Fruit fly (Drosophila melanogaster) whole organism, embryonic: ENCODE measurements around the gene Pep.
A peak's percentile ranks its signal among the peaks of the same experiment; 100 is the strongest.

Experiments
- BEAF-32 ChIP-seq: fragments of 200-800 bp; sonication (Bioruptor generic); optimal IDR thresholded peaks from 3 replicates; lab custom pipeline; 2017; ENCODE audit warnings: missing biosample characterization, missing genetic modification characterization, mild to moderate bottlenecking, moderate library complexity, missing genetic modification reagents
- BtbVII ChIP-seq: fragments of 200-800 bp; sonication (Bioruptor generic); optimal IDR thresholded peaks from 3 replicates; lab custom pipeline; 2017; ENCODE audit warnings: missing biosample characterization, mild to moderate bottlenecking, missing genetic modification characterization
- CG10267 ChIP-seq: fragments of 200-800 bp; sonication (Bioruptor generic); optimal IDR thresholded peaks from 2 replicates; lab custom pipeline; 2018; ENCODE audit warnings: missing biosample characterization, mild to moderate bottlenecking, missing genetic modification characterization, moderate library complexity
- CG10462 ChIP-seq: fragments of 200-800 bp; sonication (Bioruptor generic); optimal IDR thresholded peaks from 2 replicates; lab custom pipeline; 2016; ENCODE audit warnings: missing biosample characterization, missing genetic modification characterization
- CG14441 ChIP-seq: fragments of 200-800 bp; sonication (Bioruptor generic); IDR thresholded peaks from 2 replicates; pipeline ENCODE4 v1.3.6; 2022; ENCODE audit warnings: missing biosample characterization, missing genetic modification characterization
- CG1529 ChIP-seq: fragments of 200-800 bp; sonication (Bioruptor generic); optimal IDR thresholded peaks from 3 replicates; lab custom pipeline; 2018; ENCODE audit warnings: missing biosample characterization, missing genetic modification characterization
- CG1832 ChIP-seq: fragments of 200-800 bp; sonication (Bioruptor generic); optimal IDR thresholded peaks from 2 replicates; lab custom pipeline; 2017; ENCODE audit warnings: missing biosample characterization, mild to moderate bottlenecking, missing genetic modification characterization, inconsistent platforms
- CG18619 ChIP-seq: fragments of 200-800 bp; sonication (Bioruptor generic); optimal IDR thresholded peaks from 3 replicates; lab custom pipeline; 2017; ENCODE audit warnings: missing biosample characterization, mild to moderate bottlenecking, missing genetic modification characterization
- CG30431 ChIP-seq: fragments of 200-800 bp; sonication (Bioruptor generic); optimal IDR thresholded peaks from 2 replicates; lab custom pipeline; 2017; ENCODE audit warnings: missing biosample characterization, missing genetic modification characterization
- CG31388 ChIP-seq: fragments of 200-800 bp; sonication (Bioruptor generic); optimal IDR thresholded peaks from 2 replicates; lab custom pipeline; 2016; ENCODE audit warnings: missing biosample characterization, missing genetic modification characterization
- CG32772 ChIP-seq: fragments of 200-800 bp; sonication (Bioruptor generic); IDR thresholded peaks from 2 replicates; pipeline ENCODE4 v1.3.6; 2022; ENCODE audit warnings: missing biosample characterization, missing genetic modification characterization
- CG4404 ChIP-seq: fragments of 200-800 bp; sonication (Bioruptor generic); IDR thresholded peaks from 2 replicates; pipeline ENCODE4 v1.3.6; 2022; ENCODE audit warnings: missing biosample characterization, missing genetic modification characterization
- CG7372 ChIP-seq: fragments of 200-800 bp; sonication (Bioruptor generic); IDR thresholded peaks from 2 replicates; pipeline ENCODE4 v1.3.6; 2022; ENCODE audit warnings: missing biosample characterization, missing genetic modification characterization
- CG7745 ChIP-seq: fragments of 200-800 bp; sonication (Bioruptor generic); optimal IDR thresholded peaks from 2 replicates; lab custom pipeline; 2018; ENCODE audit warnings: missing biosample characterization, mild to moderate bottlenecking, missing genetic modification characterization, moderate library complexity
- CG8290 ChIP-seq, 3 experiments: fragments of 200-800 bp; sonication (Bioruptor generic); optimal IDR thresholded peaks; 2 replicates each; lab custom pipeline; 2016 to 2019; ENCODE audit warnings: missing biosample characterization in 3 of 3, missing genetic modification characterization in 3 of 3, mild to moderate bottlenecking in 2 of 3, moderate library complexity in 1 of 3
- CG8388 ChIP-seq: fragments of 200-800 bp; sonication (Bioruptor generic); optimal IDR thresholded peaks from 2 replicates; lab custom pipeline; 2019; ENCODE audit warnings: missing biosample characterization, mild to moderate bottlenecking, missing genetic modification characterization, moderate library complexity
- CG8765 ChIP-seq: fragments of 200-800 bp; sonication (Bioruptor generic); IDR thresholded peaks from 2 replicates; pipeline ENCODE4 v1.3.6; 2022; ENCODE audit warnings: missing biosample characterization, missing genetic modification characterization
- CG9817 ChIP-seq: fragments of 200-800 bp; sonication (Bioruptor generic); optimal IDR thresholded peaks from 2 replicates; lab custom pipeline; 2018; ENCODE audit warnings: missing biosample characterization, mild to moderate bottlenecking, missing genetic modification characterization, moderate library complexity
- Dip2 ChIP-seq: fragments of 200-800 bp; sonication (Bioruptor generic); IDR thresholded peaks from 2 replicates; pipeline ENCODE4 v1.3.6; 2022; ENCODE audit warnings: missing biosample characterization, missing genetic modification characterization
- Dll ChIP-seq: fragments of 200-800 bp; sonication (Bioruptor generic); IDR thresholded peaks from 4 replicates; pipeline ENCODE4 v1.3.6; 2022; ENCODE audit warnings: missing biosample characterization, missing genetic modification characterization; ENCODE audit not compliant: partially characterized antibody
- Drgx ChIP-seq: fragments of 200-800 bp; sonication (Bioruptor generic); IDR thresholded peaks from 2 replicates; pipeline ENCODE4 v1.3.6; 2022; ENCODE audit warnings: missing biosample characterization, missing genetic modification characterization
- Fer1 ChIP-seq: fragments of 200-800 bp; sonication (Bioruptor generic); optimal IDR thresholded peaks from 2 replicates; lab custom pipeline; 2017; ENCODE audit warnings: missing biosample characterization, mild to moderate bottlenecking, missing genetic modification characterization
- GATAe ChIP-seq: fragments of 200-800 bp; sonication (Bioruptor generic); conservative IDR thresholded peaks from 2 replicates; pipeline ENCODE4 v1.3.6; 2022; ENCODE audit warnings: missing biosample characterization, missing genetic modification characterization
- HmgZ ChIP-seq: fragments of 200-800 bp; sonication (Bioruptor generic); optimal IDR thresholded peaks from 2 replicates; lab custom pipeline; 2018; ENCODE audit warnings: missing biosample characterization, mild to moderate bottlenecking, missing genetic modification characterization
- Lhr ChIP-seq: fragments of 200-800 bp; sonication (Bioruptor generic); optimal IDR thresholded peaks from 3 replicates; lab custom pipeline; 2017; ENCODE audit warnings: mild to moderate bottlenecking, missing biosample characterization, missing genetic modification reagents, missing genetic modification characterization
- Max ChIP-seq: fragments of 200-800 bp; sonication (Bioruptor generic); optimal IDR thresholded peaks from 2 replicates; lab custom pipeline; 2016; ENCODE audit warnings: missing biosample characterization, mild to moderate bottlenecking, missing genetic modification characterization
- Meics ChIP-seq: fragments of 200-800 bp; sonication (Bioruptor generic); optimal IDR thresholded peaks from 2 replicates; lab custom pipeline; 2017; ENCODE audit warnings: missing biosample characterization, mild to moderate bottlenecking, missing genetic modification characterization
- Nf-YA ChIP-seq: fragments of 200-800 bp; sonication (Bioruptor generic); IDR thresholded peaks from 2 replicates; pipeline ENCODE4 v1.3.6; 2022; ENCODE audit warnings: missing biosample characterization, missing genetic modification characterization
- ase ChIP-seq: fragments of 200-800 bp; sonication (Bioruptor generic); IDR thresholded peaks from 3 replicates; pipeline ENCODE4 v1.3.6; 2022; ENCODE audit warnings: missing biosample characterization, missing genetic modification characterization
- cato ChIP-seq: fragments of 200-800 bp; sonication (Bioruptor generic); optimal IDR thresholded peaks from 2 replicates; lab custom pipeline; 2016; ENCODE audit warnings: missing biosample characterization, missing genetic modification characterization, borderline replicate concordance
- ci ChIP-seq: fragments of 200-800 bp; sonication (Bioruptor generic); IDR thresholded peaks from 3 replicates; pipeline ENCODE4 v1.3.6; 2022; ENCODE audit warnings: missing biosample characterization, missing genetic modification characterization
- ewg ChIP-seq: fragments of 200-800 bp; sonication (Bioruptor generic); optimal IDR thresholded peaks from 3 replicates; lab custom pipeline; 2017; ENCODE audit warnings: mild to moderate bottlenecking, missing biosample characterization, missing genetic modification reagents, missing genetic modification characterization
- gfzf ChIP-seq: fragments of 200-800 bp; sonication (Bioruptor generic); optimal IDR thresholded peaks from 2 replicates; lab custom pipeline; 2016; ENCODE audit warnings: missing biosample characterization, mild to moderate bottlenecking, missing genetic modification characterization, moderate library complexity
- gsb ChIP-seq: fragments of 200-800 bp; sonication (Bioruptor generic); IDR thresholded peaks from 2 replicates; pipeline ENCODE4 v1.3.6; 2022; ENCODE audit warnings: missing biosample characterization, missing genetic modification characterization
- lab ChIP-seq: fragments of 200-800 bp; sonication (Bioruptor generic); optimal IDR thresholded peaks from 3 replicates; lab custom pipeline; 2017; ENCODE audit warnings: missing biosample characterization, missing genetic modification characterization, mild to moderate bottlenecking, moderate library complexity, missing genetic modification reagents
- luna ChIP-seq: fragments of 200-800 bp; sonication (Bioruptor generic); optimal IDR thresholded peaks from 2 replicates; lab custom pipeline; 2016; ENCODE audit warnings: missing biosample characterization, missing genetic modification characterization
- mirr ChIP-seq: fragments of 200-800 bp; sonication (Bioruptor generic); optimal IDR thresholded peaks from 3 replicates; lab custom pipeline; 2018; ENCODE audit warnings: missing biosample characterization, mild to moderate bottlenecking, missing genetic modification characterization
- pzg ChIP-seq: fragments of 200-800 bp; sonication (Bioruptor generic); optimal IDR thresholded peaks from 3 replicates; lab custom pipeline; 2018; ENCODE audit warnings: missing biosample characterization, mild to moderate bottlenecking, missing genetic modification characterization, moderate library complexity
- rib ChIP-seq: fragments of 200-800 bp; sonication (Bioruptor generic); IDR thresholded peaks from 2 replicates; pipeline ENCODE4 v1.3.6; 2022; ENCODE audit warnings: missing biosample characterization, missing genetic modification characterization
- ro ChIP-seq: fragments of 200-800 bp; sonication (Bioruptor generic); IDR thresholded peaks from 2 replicates; pipeline ENCODE4 v1.3.6; 2022; ENCODE audit warnings: missing biosample characterization, missing genetic modification characterization
- sc ChIP-seq, 3 experiments: fragments of >200 bp in 2 of 3; fragments of 200-800 bp in 1 of 3; sonication (Bioruptor generic) in 1 of 3; optimal IDR thresholded peaks; 2 replicates in 2 of 3; 3 replicates in 1 of 3; lab custom pipeline; 2017; ENCODE audit warnings: mild to moderate bottlenecking in 1 of 3, missing biosample characterization in 1 of 3, missing genetic modification characterization in 1 of 3, missing genetic modification reagents in 1 of 3
- scrt ChIP-seq: fragments of 200-800 bp; sonication (Bioruptor generic); optimal IDR thresholded peaks from 2 replicates; lab custom pipeline; 2018; ENCODE audit warnings: missing biosample characterization, mild to moderate bottlenecking, missing genetic modification characterization, moderate library complexity
- sens-2 ChIP-seq: fragments of 200-800 bp; sonication (Bioruptor generic); IDR thresholded peaks from 2 replicates; pipeline ENCODE4 v1.3.6; 2022; ENCODE audit warnings: missing biosample characterization, missing genetic modification characterization
- sima ChIP-seq: fragments of 200-800 bp; sonication (Bioruptor generic); optimal IDR thresholded peaks from 2 replicates; lab custom pipeline; 2016; ENCODE audit warnings: missing biosample characterization, missing genetic modification characterization
- sqz ChIP-seq: fragments of 200-800 bp; sonication (Bioruptor generic); optimal IDR thresholded peaks from 3 replicates; lab custom pipeline; 2018; ENCODE audit warnings: missing biosample characterization, mild to moderate bottlenecking, missing genetic modification characterization
- stwl ChIP-seq: fragments of 200-800 bp; sonication (Bioruptor generic); optimal IDR thresholded peaks from 3 replicates; lab custom pipeline; 2018; ENCODE audit warnings: missing biosample characterization, mild to moderate bottlenecking, missing genetic modification characterization, moderate library complexity
- sug ChIP-seq: fragments of 200-800 bp; optimal IDR thresholded peaks from 2 replicates; lab custom pipeline; 2019; ENCODE audit warnings: missing biosample characterization, mild to moderate bottlenecking, missing genetic modification characterization, moderate library complexity
- ttk ChIP-seq: fragments of 200-800 bp; sonication (Bioruptor generic); IDR thresholded peaks from 2 replicates; pipeline ENCODE4 v2.1.2; 2022; ENCODE audit warnings: missing biosample characterization, missing genetic modification characterization
- z ChIP-seq: fragments of 200-800 bp; sonication (Bioruptor generic); IDR thresholded peaks from 3 replicates; pipeline ENCODE4 v1.3.6; 2022; ENCODE audit warnings: missing biosample characterization, missing genetic modification characterization
- zen ChIP-seq: fragments of 200-800 bp; sonication (Bioruptor generic); optimal IDR thresholded peaks from 3 replicates; lab custom pipeline; 2018; ENCODE audit warnings: missing biosample characterization, mild to moderate bottlenecking, missing genetic modification characterization, moderate library complexity

Gene Pep

dm6 chr3L:17665084-17665576, 20.3 kb upstream of the Pep start (continued):
- TF ChIP-seq Fer1 (GFP tag; lab: Kevin White, UChicago), result peak; percentile 32
- no peak for TF ChIP-seq gsb
- no peak for TF ChIP-seq sqz (GFP tag; lab: Kevin White, UChicago)
- TF ChIP-seq BEAF-32 (GFP tag; lab: Kevin White, UChicago), result no peak
- TF ChIP-seq zen (tag; lab: Kevin White, UChicago), result no peak
- no peak for TF ChIP-seq sima (GFP tag; lab: Kevin White, UChicago)
- peak; percentile 2 for TF ChIP-seq ewg (GFP tag; lab: Kevin White, UChicago)
- TF ChIP-seq ase (GFP tag; lab: Robert Waterston, UW), result no peak
- no peak for TF ChIP-seq CG31388 (GFP tag; lab: Kevin White, UChicago)
- no peak for TF ChIP-seq CG9817 (tag; lab: Kevin White, UChicago)
- TF ChIP-seq scrt (GFP tag; lab: Kevin White, UChicago), result peak; percentile 24
- no peak for TF ChIP-seq ro
- TF ChIP-seq z (GFP tag; lab: Robert Waterston, UW), result no peak
- no peak for TF ChIP-seq CG32772 (GFP tag; lab: Robert Waterston, UW)
- TF ChIP-seq CG8290 (GFP tag; optimal IDR thresholded peaks at IDR 0.05; lab: Kevin White, UChicago), result no peak
- TF ChIP-seq CG8290 (tag; optimal IDR thresholded peaks at IDR 0.05; lab: Kevin White, UChicago), result peak in 1 of 2 experiments; percentile 57
- no peak for TF ChIP-seq sc (optimal IDR thresholded peaks at IDR 0.05; lab: Kevin White, UChicago)
- no peak for TF ChIP-seq sc (GFP tag; optimal IDR thresholded peaks at IDR 0.05; lab: Kevin White, UChicago)
- TF ChIP-seq BtbVII (GFP tag; lab: Kevin White, UChicago), result no peak
- TF ChIP-seq CG30431, result no peak
- TF ChIP-seq CG8388 (GFP tag; lab: Kevin White, UChicago), result no peak
- no peak for TF ChIP-seq Nf-YA (GFP tag; lab: Robert Waterston, UW)
- peak; percentile 79 for TF ChIP-seq lab (GFP tag; lab: Kevin White, UChicago)
- no peak for TF ChIP-seq Lhr (GFP tag; lab: Kevin White, UChicago)
- no peak for TF ChIP-seq Max
- TF ChIP-seq HmgZ (tag; lab: Kevin White, UChicago), result peak; percentile 24
- no peak for TF ChIP-seq CG10267 (tag; lab: Kevin White, UChicago)
- TF ChIP-seq rib (GFP tag; lab: Robert Waterston, UW), result peak; percentile 85
- no peak for TF ChIP-seq gfzf (GFP tag; lab: Kevin White, UChicago)
- no peak for TF ChIP-seq ci (GFP tag; lab: Robert Waterston, UW)
- TF ChIP-seq CG4404 (GFP tag; lab: Robert Waterston, UW), result no peak
- TF ChIP-seq stwl (tag; lab: Kevin White, UChicago), result no peak
- TF ChIP-seq CG7745 (tag; lab: Kevin White, UChicago), result no peak
- no peak for TF ChIP-seq luna (GFP tag; lab: Kevin White, UChicago)
- peak; percentile 96 for TF ChIP-seq sug (tag; lab: Kevin White, UChicago)
- TF ChIP-seq GATAe (GFP tag; lab: Robert Waterston, UW), result peak; percentile 76
- no peak for TF ChIP-seq ttk
- TF ChIP-seq Dip2 (GFP tag; lab: Robert Waterston, UW), result no peak
- TF ChIP-seq Dll (GFP tag; lab: Robert Waterston, UW), result no peak
- peak; percentile 83 for TF ChIP-seq mirr
- TF ChIP-seq Meics (GFP tag; lab: Kevin White, UChicago), result peak; percentile 8
- TF ChIP-seq CG10462 (GFP tag; lab: Kevin White, UChicago), result no peak
- TF ChIP-seq pzg (GFP tag; lab: Kevin White, UChicago), result peak; percentile 19
- TF ChIP-seq CG7372 (GFP tag; lab: Robert Waterston, UW), result no peak
- no peak for TF ChIP-seq CG1529 (GFP tag; lab: Kevin White, UChicago)
- no peak for TF ChIP-seq Drgx
- TF ChIP-seq cato (GFP tag; lab: Kevin White, UChicago), result no peak
- TF ChIP-seq CG8765 (GFP tag; lab: Robert Waterston, UW), result no peak
- no peak for TF ChIP-seq CG18619
- TF ChIP-seq sens-2, result no peak
- TF ChIP-seq CG14441 (GFP tag; lab: Robert Waterston, UW), result no peak
- TF ChIP-seq CG1832 (GFP tag; lab: Kevin White, UChicago), result no peak
